Fruit fly (Drosophila melanogaster): ENCODE results near the gene CG5568.

Gene CG5568

DNA sequence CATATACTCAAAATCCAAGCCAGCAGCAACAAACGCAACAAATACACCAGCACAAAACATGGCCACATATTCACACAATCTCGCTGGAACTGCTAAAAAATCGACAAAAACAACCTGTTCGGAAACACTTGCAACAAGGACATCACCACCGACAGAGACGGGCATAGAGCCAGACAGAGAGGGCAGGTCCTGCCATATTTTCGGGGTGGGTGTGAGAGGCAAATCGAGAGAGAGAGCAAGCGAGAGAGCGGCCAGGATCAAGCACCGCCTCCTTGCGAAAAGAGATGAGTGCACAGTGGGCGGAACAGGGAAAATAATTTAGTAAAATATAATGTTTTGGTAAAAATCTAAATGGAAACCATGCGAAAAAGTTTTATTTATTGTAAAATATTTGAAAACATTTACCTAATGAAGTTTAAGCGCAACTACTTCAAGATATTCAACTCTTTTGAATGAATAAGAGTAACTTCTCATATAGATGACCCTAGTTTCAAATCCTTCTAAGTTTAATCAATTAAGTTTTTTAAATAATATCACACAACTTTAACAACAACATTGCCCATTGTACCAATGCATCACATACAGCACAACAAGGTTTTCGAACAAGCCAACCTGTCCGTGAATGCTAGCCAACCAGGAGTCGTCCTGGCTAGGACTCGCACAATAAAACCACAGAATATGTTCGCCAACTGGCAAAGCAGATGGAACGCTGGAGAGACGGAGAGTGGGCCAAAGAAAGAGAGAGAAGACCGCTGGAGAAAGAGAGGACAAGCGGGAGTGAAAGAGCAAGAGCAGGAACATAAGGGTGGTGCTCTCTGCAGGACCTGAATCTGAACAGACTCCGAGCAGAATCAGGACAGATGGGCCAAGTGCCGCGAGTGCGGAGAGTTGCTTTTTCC lies 10.3 kb downstream of the CG5568 start:
- TF ChIP-seq Pif1A (GFP tag; optimal IDR thresholded peaks at IDR 0.05) (peak; percentile 20), EcR (GFP tag; optimal IDR thresholded peaks at IDR 0.05) (no peak)

- TF ChIP-seq fd96Ca (GFP tag; IDR thresholded peaks at IDR 0.05): no peak
- TF ChIP-seq D1 (tag; optimal IDR thresholded peaks at IDR 0.05): no peak
- no peak for TF ChIP-seq Pif1B (GFP tag; optimal IDR thresholded peaks at IDR 0.05)
- no peak for TF ChIP-seq CG8301 (tag; optimal IDR thresholded peaks at IDR 0.05)
- no peak for TF ChIP-seq CG10348 (GFP tag; IDR thresholded peaks at IDR 0.05)
- TF ChIP-seq gl (tag; optimal IDR thresholded peaks at IDR 0.05): no peak
- no peak for TF ChIP-seq CG9948 (tag; optimal IDR thresholded peaks at IDR 0.05)
- TF ChIP-seq EcR (GFP tag; optimal IDR thresholded peaks at IDR 0.05): no peak
- no peak for TF ChIP-seq CG14655 (GFP tag; optimal IDR thresholded peaks at IDR 0.05)
- TF ChIP-seq CG4496 (GFP tag; IDR thresholded peaks at IDR 0.05): no peak
- TF ChIP-seq CG34367 (tag; optimal IDR thresholded peaks at IDR 0.05): no peak
- TF ChIP-seq CG17806 (tag; optimal IDR thresholded peaks at IDR 0.05): no peak
- TF ChIP-seq CG32121 (GFP tag; IDR thresholded peaks at IDR 0.05): no peak
- TF ChIP-seq CG8159 (tag; optimal IDR thresholded peaks at IDR 0.05): no peak
- no peak for TF ChIP-seq rn (GFP tag; IDR thresholded peaks at IDR 0.05)
- TF ChIP-seq CG13204 (GFP tag; optimal IDR thresholded peaks at IDR 0.05): no peak
Observed at dm6 chr3L:5882209-5882403, 10.8 kb downstream of the CG5568 start, which contains the start of gene CG13287. Gene CG13287, plus strand, starts transcription at chr3L:5882304.

DNA sequence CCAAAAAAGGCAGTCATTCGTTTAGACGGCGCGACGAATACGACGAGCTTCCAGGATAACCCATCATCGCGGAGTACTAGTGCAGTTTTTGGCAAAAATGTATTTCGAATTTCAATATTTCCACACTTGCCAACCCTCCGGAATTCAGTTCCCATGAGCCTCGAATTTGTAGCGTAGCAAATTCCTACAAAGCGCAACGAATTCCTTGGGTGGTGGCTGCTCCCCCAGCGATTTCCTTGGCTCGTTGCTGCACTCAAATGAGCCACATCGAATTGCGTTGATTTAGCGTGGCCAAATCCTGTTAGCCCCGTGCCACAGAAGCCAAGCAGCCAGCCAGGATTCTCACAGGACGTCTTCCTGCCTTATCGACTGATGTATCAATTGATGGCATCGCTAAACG lies 13.4 kb downstream of the CG5568 start:
- TF ChIP-seq CG13204 (GFP tag; optimal IDR thresholded peaks at IDR 0.05) (no peak), CG8159 (tag; optimal IDR thresholded peaks at IDR 0.05) (no peak), CG15710 (tag; optimal IDR thresholded peaks at IDR 0.05) (no peak), CG34367 (tag; optimal IDR thresholded peaks at IDR 0.05) (no peak), CG8301 (tag; optimal IDR thresholded peaks at IDR 0.05) (no peak), CG32121 (GFP tag; IDR thresholded peaks at IDR 0.05) (no peak), Pif1B (GFP tag; optimal IDR thresholded peaks at IDR 0.05) (no peak), fd96Ca (GFP tag; IDR thresholded peaks at IDR 0.05) (no peak), CG12605 (GFP tag; IDR thresholded peaks at IDR 0.05) (no peak), gl (tag; optimal IDR thresholded peaks at IDR 0.05) (no peak), CG9948 (tag; optimal IDR thresholded peaks at IDR 0.05) (no peak), D1 (tag; optimal IDR thresholded peaks at IDR 0.05) (no peak), CG4496 (GFP tag; IDR thresholded peaks at IDR 0.05) (no peak), EcR (GFP tag; optimal IDR thresholded peaks at IDR 0.05) (no peak), CG17806 (tag; optimal IDR thresholded peaks at IDR 0.05) (no peak), Snoo (tag; optimal IDR thresholded peaks at IDR 0.05) (no peak), Pif1A (GFP tag; optimal IDR thresholded peaks at IDR 0.05) (no peak)

- no peak for TF ChIP-seq CG14655 (GFP tag; optimal IDR thresholded peaks at IDR 0.05)
- TF ChIP-seq Pif1B (GFP tag; optimal IDR thresholded peaks at IDR 0.05): no peak
- no peak for TF ChIP-seq gl (tag; optimal IDR thresholded peaks at IDR 0.05)
- no peak for TF ChIP-seq CG8301 (tag; optimal IDR thresholded peaks at IDR 0.05)
- no peak for TF ChIP-seq CG8159 (tag; optimal IDR thresholded peaks at IDR 0.05)
- TF ChIP-seq CG34367 (tag; optimal IDR thresholded peaks at IDR 0.05): no peak
- TF ChIP-seq rn (GFP tag; IDR thresholded peaks at IDR 0.05): no peak
- no peak for TF ChIP-seq CG13204 (GFP tag; optimal IDR thresholded peaks at IDR 0.05)
- TF ChIP-seq EcR (GFP tag; optimal IDR thresholded peaks at IDR 0.05): no peak
- TF ChIP-seq CG4496 (GFP tag; IDR thresholded peaks at IDR 0.05): no peak
- no peak for TF ChIP-seq fd96Ca (GFP tag; IDR thresholded peaks at IDR 0.05)
Observed at dm6 chr3L:5891114-5891513, 19.8 kb downstream of the CG5568 start.

DNA sequence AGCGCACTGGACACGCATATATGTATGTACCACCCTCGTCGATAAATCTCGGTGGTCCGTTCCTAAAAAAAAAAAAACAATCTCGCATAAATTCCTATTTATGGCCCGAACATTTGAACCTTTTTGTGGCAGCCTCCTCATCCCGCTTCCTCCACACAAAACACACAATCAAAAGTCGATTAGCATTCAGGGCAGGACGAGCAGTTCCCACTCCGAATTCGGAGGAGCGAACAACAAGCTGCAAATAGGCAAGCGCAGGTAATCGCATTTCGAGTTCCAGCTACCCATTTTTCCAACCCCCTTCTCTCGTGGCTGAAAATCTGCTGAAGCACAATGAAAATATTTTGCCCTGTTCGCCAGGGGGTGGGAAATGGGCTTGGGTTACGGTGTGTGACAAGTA lies 20.5 kb downstream of the CG5568 start:
- TF ChIP-seq Pif1B (GFP tag; optimal IDR thresholded peaks at IDR 0.05) (no peak), CG34367 (tag; optimal IDR thresholded peaks at IDR 0.05) (no peak), rn (GFP tag; IDR thresholded peaks at IDR 0.05) (no peak), CG12605 (GFP tag; IDR thresholded peaks at IDR 0.05) (no peak), CG9948 (tag; optimal IDR thresholded peaks at IDR 0.05) (no peak), CG32121 (GFP tag; IDR thresholded peaks at IDR 0.05) (no peak), Pif1A (GFP tag; optimal IDR thresholded peaks at IDR 0.05) (no peak)

dm6 chr3L:5893063-5893462 lies 21.8 kb downstream of the CG5568 start:
- TF ChIP-seq rn (GFP tag; IDR thresholded peaks at IDR 0.05): no peak
- no peak for TF ChIP-seq Pif1A (GFP tag; optimal IDR thresholded peaks at IDR 0.05)
- TF ChIP-seq CG17806 (tag; optimal IDR thresholded peaks at IDR 0.05): no peak
- no peak for TF ChIP-seq CG34367 (tag; optimal IDR thresholded peaks at IDR 0.05)
- no peak for TF ChIP-seq CG12605 (GFP tag; IDR thresholded peaks at IDR 0.05)

- TF ChIP-seq fd96Ca (GFP tag; IDR thresholded peaks at IDR 0.05): no peak
- TF ChIP-seq CG8301 (tag; optimal IDR thresholded peaks at IDR 0.05): no peak
- TF ChIP-seq CG32121 (GFP tag; IDR thresholded peaks at IDR 0.05): no peak
- TF ChIP-seq Pif1A (GFP tag; optimal IDR thresholded peaks at IDR 0.05): no peak
- no peak for TF ChIP-seq CG12605 (GFP tag; IDR thresholded peaks at IDR 0.05)
- TF ChIP-seq CG13204 (GFP tag; optimal IDR thresholded peaks at IDR 0.05): no peak
Observed at dm6 chr3L:5897228-5897688, 26.0 kb downstream of the CG5568 start, which contains the start of the genes PolE2 and CG5592. Gene PolE2, minus strand, starts transcription at chr3L:5897435. Gene CG5592, plus strand, starts transcription at chr3L:5897638.

Measured in whole organism, pupa.